Fruit fly (Drosophila melanogaster) whole organism, embryonic: Measurements from ENCODE around the gene Shc.

Source experiments
- ATbp ChIP-seq: fragments of 200-800 bp; sonication (Bioruptor generic); optimal IDR thresholded peaks from 2 replicates; lab custom pipeline; 2017; ENCODE audit warnings: missing biosample characterization, mild to moderate bottlenecking, missing genetic modification characterization, missing genetic modification reagents
- Antp ChIP-seq: fragments of 200-800 bp; sonication (Bioruptor generic); optimal IDR thresholded peaks from 3 replicates; lab custom pipeline; 2016; ENCODE audit warnings: missing biosample characterization, missing genetic modification characterization
- BEAF-32 ChIP-seq: fragments of 200-800 bp; sonication (Bioruptor generic); optimal IDR thresholded peaks from 3 replicates; lab custom pipeline; 2017; ENCODE audit warnings: missing biosample characterization, missing genetic modification characterization, mild to moderate bottlenecking, moderate library complexity, missing genetic modification reagents
- CG10543 ChIP-seq: fragments of 200-800 bp; sonication (Bioruptor generic); optimal IDR thresholded peaks from 3 replicates; lab custom pipeline; 2017; ENCODE audit warnings: missing biosample characterization, mild to moderate bottlenecking, missing genetic modification characterization, moderate library complexity
- CG12104 ChIP-seq: fragments of 200-800 bp; sonication (Bioruptor generic); optimal IDR thresholded peaks from 3 replicates; lab custom pipeline; 2016; ENCODE audit warnings: missing biosample characterization, missing genetic modification characterization
- CG12391 ChIP-seq: fragments of 200-800 bp; sonication (Bioruptor generic); optimal IDR thresholded peaks from 3 replicates; lab custom pipeline; 2018; ENCODE audit warnings: missing biosample characterization, mild to moderate bottlenecking, missing genetic modification characterization, moderate library complexity
- CG1602 ChIP-seq: fragments of 200-800 bp; sonication (Bioruptor generic); optimal IDR thresholded peaks from 3 replicates; lab custom pipeline; 2016; ENCODE audit warnings: missing biosample characterization, missing genetic modification characterization
- CG16779 ChIP-seq: fragments of 200-800 bp; sonication (Bioruptor generic); IDR thresholded peaks from 2 replicates; pipeline ENCODE4 v1.3.6; 2022; ENCODE audit warnings: missing biosample characterization, missing genetic modification characterization
- CG16813 ChIP-seq: fragments of 200-800 bp; sonication (Bioruptor generic); IDR thresholded peaks from 3 replicates; pipeline ENCODE4 v1.3.6; 2022; ENCODE audit warnings: missing biosample characterization, missing genetic modification characterization; ENCODE audit not compliant: partially characterized antibody
- CG16815 ChIP-seq: fragments of 200-800 bp; sonication (Bioruptor generic); optimal IDR thresholded peaks from 3 replicates; lab custom pipeline; 2017; ENCODE audit warnings: missing biosample characterization, mild to moderate bottlenecking, missing genetic modification characterization
- CG16863 ChIP-seq: fragments of 200-800 bp; sonication (Bioruptor generic); optimal IDR thresholded peaks from 3 replicates; lab custom pipeline; 2016; ENCODE audit warnings: missing biosample characterization, missing genetic modification characterization
- CG17829 ChIP-seq: fragments of 200-800 bp; optimal IDR thresholded peaks from 2 replicates; lab custom pipeline; 2019; ENCODE audit warnings: missing biosample characterization, mild to moderate bottlenecking, missing genetic modification characterization, moderate library complexity
- CG18619 ChIP-seq: fragments of 200-800 bp; sonication (Bioruptor generic); optimal IDR thresholded peaks from 3 replicates; lab custom pipeline; 2017; ENCODE audit warnings: missing biosample characterization, mild to moderate bottlenecking, missing genetic modification characterization
- CG2202 ChIP-seq: fragments of 200-800 bp; sonication (Bioruptor generic); optimal IDR thresholded peaks from 2 replicates; lab custom pipeline; 2018; ENCODE audit warnings: missing biosample characterization, mild to moderate bottlenecking, missing genetic modification characterization
- CG2678 ChIP-seq: fragments of 200-800 bp; sonication (Bioruptor generic); optimal IDR thresholded peaks from 3 replicates; lab custom pipeline; 2019; ENCODE audit warnings: missing biosample characterization, mild to moderate bottlenecking, missing genetic modification characterization, moderate library complexity
- CG32532 ChIP-seq: fragments of 200-800 bp; sonication (Bioruptor generic); IDR thresholded peaks from 2 replicates; pipeline ENCODE4 v1.3.6; 2022; ENCODE audit warnings: missing biosample characterization, missing genetic modification characterization
- CG32767 ChIP-seq: fragments of 200-800 bp; sonication (Bioruptor generic); IDR thresholded peaks from 2 replicates; pipeline ENCODE4 v1.3.6; 2022; ENCODE audit warnings: missing biosample characterization, missing genetic modification characterization
- CG33213 ChIP-seq: fragments of 200-800 bp; sonication (Bioruptor generic); optimal IDR thresholded peaks from 3 replicates; lab custom pipeline; 2016; ENCODE audit warnings: missing biosample characterization, missing genetic modification characterization
- CG34224 ChIP-seq: fragments of 200-800 bp; sonication (Bioruptor generic); IDR thresholded peaks from 3 replicates; pipeline ENCODE4 v1.3.6; 2022; ENCODE audit warnings: missing biosample characterization, missing genetic modification characterization; ENCODE audit not compliant: partially characterized antibody
- CG6654 ChIP-seq: fragments of 200-800 bp; sonication (Bioruptor generic); optimal IDR thresholded peaks from 2 replicates; lab custom pipeline; 2017; ENCODE audit warnings: missing biosample characterization, mild to moderate bottlenecking, missing genetic modification characterization
- CG6791 ChIP-seq: fragments of 200-800 bp; sonication (Bioruptor generic); IDR thresholded peaks from 3 replicates; pipeline ENCODE4 v1.3.6; 2022; ENCODE audit warnings: missing biosample characterization, missing genetic modification characterization; ENCODE audit not compliant: partially characterized antibody
- CG7839 ChIP-seq: fragments of 200-800 bp; sonication (Bioruptor generic); optimal IDR thresholded peaks from 3 replicates; lab custom pipeline; 2018; ENCODE audit warnings: missing biosample characterization, mild to moderate bottlenecking, missing genetic modification characterization, moderate library complexity
- CG8765 ChIP-seq: fragments of 200-800 bp; sonication (Bioruptor generic); IDR thresholded peaks from 2 replicates; pipeline ENCODE4 v1.3.6; 2022; ENCODE audit warnings: missing biosample characterization, missing genetic modification characterization
- CG9797 ChIP-seq: fragments of 200-800 bp; sonication (Bioruptor generic); optimal IDR thresholded peaks from 3 replicates; lab custom pipeline; 2018; ENCODE audit warnings: missing biosample characterization, mild to moderate bottlenecking, missing genetic modification characterization
- D19A ChIP-seq: fragments of 200-800 bp; optimal IDR thresholded peaks from 3 replicates; lab custom pipeline; 2019; ENCODE audit warnings: missing biosample characterization, mild to moderate bottlenecking, missing genetic modification characterization, moderate library complexity
- E2f2 ChIP-seq: fragments of 200-800 bp; sonication (Bioruptor generic); IDR thresholded peaks from 2 replicates; pipeline ENCODE4 v1.3.6; 2022; ENCODE audit warnings: missing biosample characterization, missing genetic modification characterization
- Ets97D ChIP-seq: fragments of 200-800 bp; sonication (Bioruptor generic); optimal IDR thresholded peaks from 3 replicates; lab custom pipeline; 2016; ENCODE audit warnings: missing biosample characterization, missing genetic modification characterization
- HLH3B ChIP-seq: fragments of 200-800 bp; sonication (Bioruptor generic); IDR thresholded peaks from 2 replicates; pipeline ENCODE4 v1.3.6; 2022; ENCODE audit warnings: missing biosample characterization, missing genetic modification characterization
- HLH54F ChIP-seq: fragments of 200-800 bp; sonication (Bioruptor generic); optimal IDR thresholded peaks from 3 replicates; lab custom pipeline; 2016; ENCODE audit warnings: missing biosample characterization, missing genetic modification characterization
- Hmx ChIP-seq: fragments of 200-800 bp; sonication (Bioruptor generic); optimal IDR thresholded peaks from 2 replicates; lab custom pipeline; 2016; ENCODE audit warnings: missing biosample characterization, missing genetic modification characterization
- Hsf ChIP-seq: fragments of 200-800 bp; sonication (Bioruptor generic); optimal IDR thresholded peaks from 3 replicates; lab custom pipeline; 2016; ENCODE audit warnings: missing biosample characterization, missing genetic modification characterization
- MBD-R2 ChIP-seq: fragments of 200-800 bp; sonication (Bioruptor generic); IDR thresholded peaks from 2 replicates; pipeline ENCODE4 v1.3.6; 2022; ENCODE audit warnings: missing biosample characterization, missing genetic modification characterization
- az2 ChIP-seq: fragments of 200-800 bp; sonication (Bioruptor generic); optimal IDR thresholded peaks from 3 replicates; lab custom pipeline; 2016; ENCODE audit warnings: missing biosample characterization, missing genetic modification characterization
- caup ChIP-seq: fragments of 200-800 bp; sonication (Bioruptor generic); optimal IDR thresholded peaks from 3 replicates; lab custom pipeline; 2017; ENCODE audit warnings: missing biosample characterization, mild to moderate bottlenecking, missing genetic modification characterization, moderate library complexity; ENCODE audit not compliant: severe bottlenecking
- chm ChIP-seq: fragments of 200-800 bp; sonication (Bioruptor generic); IDR thresholded peaks from 2 replicates; pipeline ENCODE4 v1.3.6; 2022; ENCODE audit warnings: missing biosample characterization, missing genetic modification characterization
- danr ChIP-seq: fragments of 200-800 bp; sonication (Bioruptor generic); IDR thresholded peaks from 2 replicates; pipeline ENCODE4 v1.3.6; 2022; ENCODE audit warnings: missing biosample characterization, missing genetic modification characterization
- dimm ChIP-seq: fragments of 200-800 bp; sonication (Bioruptor generic); IDR thresholded peaks from 2 replicates; pipeline ENCODE4 v1.3.6; 2022; ENCODE audit warnings: missing biosample characterization, missing genetic modification characterization
- ftz-f1 ChIP-seq: fragments of 200-800 bp; sonication (Bioruptor generic); optimal IDR thresholded peaks from 2 replicates; lab custom pipeline; 2016; ENCODE audit warnings: missing biosample characterization, missing genetic modification characterization
- gem ChIP-seq: fragments of 200-800 bp; sonication (Bioruptor generic); optimal IDR thresholded peaks from 2 replicates; lab custom pipeline; 2019; ENCODE audit warnings: missing biosample characterization, mild to moderate bottlenecking, missing genetic modification characterization, moderate library complexity
- grau ChIP-seq: fragments of 200-800 bp; optimal IDR thresholded peaks from 3 replicates; lab custom pipeline; 2019; ENCODE audit warnings: missing biosample characterization, mild to moderate bottlenecking, missing genetic modification characterization, moderate library complexity
- gro ChIP-seq: fragments of 200-800 bp; sonication (Bioruptor generic); optimal IDR thresholded peaks from 2 replicates; lab custom pipeline; 2016; ENCODE audit warnings: missing biosample characterization, missing genetic modification characterization
- h ChIP-seq: fragments of >200 bp; optimal IDR thresholded peaks from 2 replicates; lab custom pipeline; 2017
- hkb ChIP-seq, 2 experiments: fragments of 200-800 bp in 1 of 2; fragments of >200 bp in 1 of 2; sonication (Bioruptor generic) in 1 of 2; IDR thresholded peaks in 1 of 2; optimal IDR thresholded peaks in 1 of 2; 2 replicates each; pipeline versions ENCODE4 v1.3.6 to Lab custom; 2017 to 2022; ENCODE audit warnings: missing biosample characterization in 1 of 2, missing genetic modification characterization in 1 of 2
- luna ChIP-seq: fragments of 200-800 bp; sonication (Bioruptor generic); optimal IDR thresholded peaks from 2 replicates; lab custom pipeline; 2016; ENCODE audit warnings: missing biosample characterization, missing genetic modification characterization
- maf-S ChIP-seq: fragments of 200-800 bp; sonication (Bioruptor generic); optimal IDR thresholded peaks from 2 replicates; lab custom pipeline; 2016; ENCODE audit warnings: missing biosample characterization, missing genetic modification characterization
- sens ChIP-seq: fragments of 200-800 bp; sonication (Bioruptor generic); peaks from one replicate; lab custom pipeline; 2016; ENCODE audit warnings: missing biosample characterization, missing genetic modification characterization
- seq ChIP-seq: fragments of 200-800 bp; sonication (Bioruptor generic); IDR thresholded peaks from 2 replicates; pipeline ENCODE4 v1.3.6; 2022; ENCODE audit warnings: missing biosample characterization, missing genetic modification characterization
- sqz ChIP-seq: fragments of 200-800 bp; sonication (Bioruptor generic); optimal IDR thresholded peaks from 3 replicates; lab custom pipeline; 2018; ENCODE audit warnings: missing biosample characterization, mild to moderate bottlenecking, missing genetic modification characterization
- unpg ChIP-seq: fragments of 200-800 bp; sonication (Bioruptor generic); optimal IDR thresholded peaks from 3 replicates; lab custom pipeline; 2018; ENCODE audit warnings: missing biosample characterization, mild to moderate bottlenecking, missing genetic modification characterization, moderate library complexity

The Shc gene

dm6 chr3L:9399013-9399750 lies 27.6 kb upstream of the Shc start, which contains the start of gene CG4080 (continued):
- no peak for TF ChIP-seq danr
- TF ChIP-seq caup (GFP tag; lab: Kevin White, UChicago): peak; percentile 33
- peak; percentile 34 for TF ChIP-seq gem
- TF ChIP-seq CG34224: peak; percentile 69
- no peak for TF ChIP-seq CG8765
- TF ChIP-seq CG17829 (tag; lab: Kevin White, UChicago): peak; percentile 57
- no peak for TF ChIP-seq CG2202 (tag; lab: Kevin White, UChicago)
- TF ChIP-seq sens (GFP tag; lab: Kevin White, UChicago): peak; percentile 88
- no peak for TF ChIP-seq Antp (GFP tag; lab: Kevin White, UChicago)
- peak; percentile 32 for TF ChIP-seq sqz (GFP tag; lab: Kevin White, UChicago)
- TF ChIP-seq maf-S (GFP tag; lab: Kevin White, UChicago): no peak
- TF ChIP-seq CG2678 (tag; lab: Kevin White, UChicago): peak; percentile 19
- TF ChIP-seq hkb (optimal IDR thresholded peaks at IDR 0.05; lab: Kevin White, UChicago): peak; percentile 6
- 0 out of 2 replicates have a peak, but pooled peaks have one; percentile 19 for TF ChIP-seq hkb (GFP tag; IDR thresholded peaks at IDR 0.05; lab: Robert Waterston, UW)
- TF ChIP-seq CG32532: 0 out of 2 replicates have a peak, but pooled peaks have one; percentile 7
- TF ChIP-seq CG9797: peak; percentile 96
- TF ChIP-seq CG7839 (tag; lab: Kevin White, UChicago): peak; percentile 15
- TF ChIP-seq Ets97D (GFP tag; lab: Kevin White, UChicago): peak; percentile 61
- peak; percentile 37 for TF ChIP-seq unpg (GFP tag; lab: Kevin White, UChicago)
- TF ChIP-seq grau: peak; percentile 51
- TF ChIP-seq BEAF-32 (GFP tag; lab: Kevin White, UChicago): peak; percentile 86
- peak; percentile 33 for TF ChIP-seq CG10543 (GFP tag; lab: Kevin White, UChicago)
- TF ChIP-seq CG12391 (tag; lab: Kevin White, UChicago): peak; percentile 84
- no peak for TF ChIP-seq D19A (tag; lab: Kevin White, UChicago)
- TF ChIP-seq HLH54F (GFP tag; lab: Kevin White, UChicago): no peak
- peak; percentile 4 for TF ChIP-seq CG12104 (GFP tag; lab: Kevin White, UChicago)
- TF ChIP-seq dimm (GFP tag; lab: Robert Waterston, UW): no peak
- no peak for TF ChIP-seq CG16779 (GFP tag; lab: Robert Waterston, UW)
- no peak for TF ChIP-seq seq
- TF ChIP-seq chm (GFP tag; lab: Robert Waterston, UW): peak; percentile 13; the same call in 1 of the 2 replicates
- peak; percentile 28 for TF ChIP-seq Hsf (GFP tag; lab: Kevin White, UChicago)
- no peak for TF ChIP-seq CG18619
- TF ChIP-seq CG32767: no peak
- TF ChIP-seq CG33213 (GFP tag; lab: Kevin White, UChicago): peak; percentile 25
- no peak for TF ChIP-seq az2 (GFP tag; lab: Kevin White, UChicago)
- TF ChIP-seq gro: no peak
- TF ChIP-seq h: no peak
- TF ChIP-seq ATbp (GFP tag; lab: Kevin White, UChicago): no peak
- TF ChIP-seq E2f2 (GFP tag; lab: Robert Waterston, UW): peak; percentile 29; the same call in 1 of the 2 replicates
- TF ChIP-seq CG16815 (GFP tag; lab: Kevin White, UChicago): no peak
- TF ChIP-seq CG16863 (GFP tag; lab: Kevin White, UChicago): no peak
- TF ChIP-seq ftz-f1 (GFP tag; lab: Kevin White, UChicago): no peak
- TF ChIP-seq CG16813: peak; percentile 77
- TF ChIP-seq luna: no peak
- peak; percentile 65; the same call in 1 of the 3 replicates for TF ChIP-seq CG6791 (GFP tag; lab: Robert Waterston, UW)
- TF ChIP-seq Hmx: peak; percentile 9
- no peak for TF ChIP-seq CG1602 (GFP tag; lab: Kevin White, UChicago)
- no peak for TF ChIP-seq HLH3B
- TF ChIP-seq MBD-R2: peak; percentile 25
- no peak for TF ChIP-seq CG6654 (GFP tag; lab: Kevin White, UChicago)
